Worm (Caenorhabditis elegans): ENCODE data around the gene fcd-2.

Gene fcd-2

ce11 chrIV:15036974-15037373, 11.5 kb downstream of the fcd-2 start, which contains the start of gene eef-1B.2 (continued):
- TF ChIP-seq nhr-71 (tag; optimal IDR thresholded peaks at IDR 0.05): peak; percentile 73
- peak; percentile 76 for TF ChIP-seq skn-1 (tag; optimal IDR thresholded peaks at IDR 0.05)
- TF ChIP-seq mef-2 (tag; optimal IDR thresholded peaks at IDR 0.05): no peak
- no peak for TF ChIP-seq efl-3 (GFP tag; optimal IDR thresholded peaks at IDR 0.05)
- TF ChIP-seq unc-62 (GFP tag; optimal IDR thresholded peaks at IDR 0.05): no peak
- no peak for TF ChIP-seq unc-30 (tag; optimal IDR thresholded peaks at IDR 0.05)
- TF ChIP-seq lin-35 (GFP tag; optimal IDR thresholded peaks at IDR 0.05): peak; percentile 94 to 96
- TF ChIP-seq lin-13 (GFP tag; optimal IDR thresholded peaks at IDR 0.05): peak; percentile 47
- peak; percentile 72 for TF ChIP-seq xbp-1 (tag; optimal IDR thresholded peaks at IDR 0.05)
- TF ChIP-seq lsy-2 (tag; optimal IDR thresholded peaks at IDR 0.05): peak; percentile 71 to 89
- no peak for TF ChIP-seq tlp-1 (tag; optimal IDR thresholded peaks at IDR 0.05)
- no peak for TF ChIP-seq ets-5 (GFP tag; IDR thresholded peaks at IDR 0.05)
- TF ChIP-seq nhr-76 (tag; optimal IDR thresholded peaks at IDR 0.05): no peak
- no peak for TF ChIP-seq C34B4.2 (tag; optimal IDR thresholded peaks at IDR 0.05)
- no peak for TF ChIP-seq hlh-4 (tag; optimal IDR thresholded peaks at IDR 0.05)
- TF ChIP-seq nhr-47 (tag; optimal IDR thresholded peaks at IDR 0.05): peak; percentile 65
- peak; percentile 21 for TF ChIP-seq nhr-77 (tag; optimal IDR thresholded peaks at IDR 0.05)
- TF ChIP-seq pqm-1 (tag; optimal IDR thresholded peaks at IDR 0.05): no peak
- TF ChIP-seq nhr-90 (tag; optimal IDR thresholded peaks at IDR 0.05; ENCODE audit: poor library complexity): peak; percentile 14
- peak; percentile 66 for TF ChIP-seq nhr-20 (tag; optimal IDR thresholded peaks at IDR 0.05)
- no peak for TF ChIP-seq egl-27 (tag; optimal IDR thresholded peaks at IDR 0.05)
- peak in 1 of 6 experiments; percentile 75 for TF ChIP-seq elt-3 (tag; optimal IDR thresholded peaks at IDR 0.05)
- no peak for TF ChIP-seq fkh-10 (GFP tag; optimal IDR thresholded peaks at IDR 0.05)
- TF ChIP-seq fkh-4 (tag; optimal IDR thresholded peaks at IDR 0.05; ENCODE audit: borderline replicate concordance): no peak
- no peak for TF ChIP-seq elt-2 (tag; optimal IDR thresholded peaks at IDR 0.05)
- no peak for TF ChIP-seq irx-1 (tag; optimal IDR thresholded peaks at IDR 0.05)
- TF ChIP-seq blmp-1 (tag; optimal IDR thresholded peaks at IDR 0.05): peak; percentile 57
- TF ChIP-seq aly-2 (tag; optimal IDR thresholded peaks at IDR 0.05): no peak
- TF ChIP-seq dpl-1 (GFP tag; optimal IDR thresholded peaks at IDR 0.05): peak; percentile 93 to 95 (median 93)
- TF ChIP-seq unc-98 (GFP tag; IDR thresholded peaks at IDR 0.05): no peak
- peak; percentile 61 for TF ChIP-seq tbx-2 (tag; optimal IDR thresholded peaks at IDR 0.05)
- no peak for TF ChIP-seq nhr-28 (tag; optimal IDR thresholded peaks at IDR 0.05)
- peak; percentile 8 for TF ChIP-seq unc-86 (tag; optimal IDR thresholded peaks at IDR 0.05)
- TF ChIP-seq swsn-7 (tag; optimal IDR thresholded peaks at IDR 0.05): peak; percentile 48
- TF ChIP-seq F16B12.6 (tag; optimal IDR thresholded peaks at IDR 0.05): peak; percentile 61
- TF ChIP-seq ceh-82 (tag; optimal IDR thresholded peaks at IDR 0.05): peak in 2 of 3 experiments; percentile 47 to 62
- no peak for TF ChIP-seq mab-9 (GFP tag; IDR thresholded peaks at IDR 0.05)
- no peak for TF ChIP-seq C04F5.9 (tag; optimal IDR thresholded peaks at IDR 0.05)
- TF ChIP-seq nhr-12 (tag; optimal IDR thresholded peaks at IDR 0.05): no peak
- TF ChIP-seq sup-37 (GFP tag; optimal IDR thresholded peaks at IDR 0.05): no peak
- TF ChIP-seq ama-1 (optimal IDR thresholded peaks at IDR 0.05): no peak
- TF ChIP-seq zip-4 (GFP tag; optimal IDR thresholded peaks at IDR 0.05): no peak
- peak; percentile 73 for TF ChIP-seq unc-130 (tag; optimal IDR thresholded peaks at IDR 0.05)
- peak; percentile 20 for TF ChIP-seq jun-1 (tag; optimal IDR thresholded peaks at IDR 0.05)
- peak; percentile 16 for TF ChIP-seq nhr-85 (tag)

- TF ChIP-seq vab-15 (tag; optimal IDR thresholded peaks at IDR 0.05) (no peak), efl-1 (optimal IDR thresholded peaks at IDR 0.05) (no peak), efl-1 (GFP tag; optimal IDR thresholded peaks at IDR 0.05 in 1 of 2) (peak in 1 of 2 experiments; percentile 81), swsn-7 (tag; optimal IDR thresholded peaks at IDR 0.05) (no peak)
Measured at ce11 chrIV:15037492-15037891, 12.0 kb downstream of the fcd-2 start.
